Fruit fly (Drosophila melanogaster) whole organism, embryonic: ENCODE results near the gene Tsp29Fa.

Experiments
- Ada2b ChIP-seq: fragments of 200-800 bp; sonication (Bioruptor generic); IDR thresholded peaks from 2 replicates; pipeline ENCODE4 v1.3.6; 2022; ENCODE audit warnings: missing biosample characterization, missing genetic modification characterization
- CG10147 ChIP-seq: fragments of 200-800 bp; sonication (Bioruptor generic); optimal IDR thresholded peaks from 2 replicates; lab custom pipeline; 2019; ENCODE audit warnings: missing biosample characterization, mild to moderate bottlenecking, missing genetic modification characterization, moderate library complexity
- CG10267 ChIP-seq: fragments of 200-800 bp; sonication (Bioruptor generic); optimal IDR thresholded peaks from 2 replicates; lab custom pipeline; 2018; ENCODE audit warnings: missing biosample characterization, mild to moderate bottlenecking, missing genetic modification characterization, moderate library complexity
- CG10366 ChIP-seq: fragments of 200-800 bp; sonication (Bioruptor generic); IDR thresholded peaks from 2 replicates; pipeline ENCODE4 v1.3.6; 2022; ENCODE audit warnings: missing biosample characterization, missing genetic modification characterization
- CG10959 ChIP-seq: fragments of 200-800 bp; sonication (Bioruptor generic); IDR thresholded peaks from 2 replicates; pipeline ENCODE4 v1.3.6; 2022; ENCODE audit warnings: missing biosample characterization, missing genetic modification characterization
- CG11085 ChIP-seq: fragments of 200-800 bp; sonication (Bioruptor generic); IDR thresholded peaks from 2 replicates; pipeline ENCODE4 v1.3.6; 2022; ENCODE audit warnings: missing biosample characterization, missing genetic modification characterization
- CG12071 ChIP-seq: fragments of 200-800 bp; sonication (Bioruptor generic); optimal IDR thresholded peaks from 3 replicates; lab custom pipeline; 2018; ENCODE audit warnings: missing biosample characterization, mild to moderate bottlenecking, missing genetic modification characterization
- CG12104 ChIP-seq: fragments of 200-800 bp; sonication (Bioruptor generic); optimal IDR thresholded peaks from 3 replicates; lab custom pipeline; 2016; ENCODE audit warnings: missing biosample characterization, missing genetic modification characterization
- CG12219 ChIP-seq: fragments of 200-800 bp; sonication (Bioruptor generic); optimal IDR thresholded peaks from 3 replicates; lab custom pipeline; 2018; ENCODE audit warnings: missing biosample characterization, mild to moderate bottlenecking, missing genetic modification characterization
- CG13296 ChIP-seq: fragments of 200-800 bp; sonication (Bioruptor generic); optimal IDR thresholded peaks from 3 replicates; lab custom pipeline; 2018; ENCODE audit warnings: missing biosample characterization, mild to moderate bottlenecking, missing genetic modification characterization
- CG14441 ChIP-seq: fragments of 200-800 bp; sonication (Bioruptor generic); IDR thresholded peaks from 2 replicates; pipeline ENCODE4 v1.3.6; 2022; ENCODE audit warnings: missing biosample characterization, missing genetic modification characterization
- CG14710 ChIP-seq: fragments of 200-800 bp; sonication (Bioruptor generic); optimal IDR thresholded peaks from 3 replicates; lab custom pipeline; 2019; ENCODE audit warnings: missing biosample characterization, mild to moderate bottlenecking, missing genetic modification characterization, moderate library complexity
- CG1602 ChIP-seq: fragments of 200-800 bp; sonication (Bioruptor generic); optimal IDR thresholded peaks from 3 replicates; lab custom pipeline; 2016; ENCODE audit warnings: missing biosample characterization, missing genetic modification characterization
- CG17328 ChIP-seq: fragments of 200-800 bp; sonication (Bioruptor generic); IDR thresholded peaks from 2 replicates; pipeline ENCODE4 v1.3.6; 2022; ENCODE audit warnings: missing biosample characterization, missing genetic modification characterization
- CG17359 ChIP-seq: fragments of 200-800 bp; sonication (Bioruptor generic); optimal IDR thresholded peaks from 3 replicates; lab custom pipeline; 2018; ENCODE audit warnings: missing biosample characterization, mild to moderate bottlenecking, missing genetic modification characterization, moderate library complexity
- CG30431 ChIP-seq: fragments of 200-800 bp; sonication (Bioruptor generic); optimal IDR thresholded peaks from 2 replicates; lab custom pipeline; 2017; ENCODE audit warnings: missing biosample characterization, missing genetic modification characterization
- CG3065 ChIP-seq: fragments of 200-800 bp; sonication (Bioruptor generic); optimal IDR thresholded peaks from 2 replicates; lab custom pipeline; 2016; ENCODE audit warnings: missing biosample characterization, missing genetic modification characterization
- CG4730 ChIP-seq: fragments of 200-800 bp; sonication (Bioruptor generic); IDR thresholded peaks from 2 replicates; pipeline ENCODE4 v1.3.6; 2022; ENCODE audit warnings: missing biosample characterization, missing genetic modification characterization
- CkIIα-i1 ChIP-seq: fragments of 200-800 bp; sonication (Bioruptor generic); IDR thresholded peaks from 2 replicates; pipeline ENCODE4 v1.3.6; 2022; ENCODE audit warnings: missing biosample characterization, missing genetic modification characterization
- HmgZ ChIP-seq: fragments of 200-800 bp; sonication (Bioruptor generic); optimal IDR thresholded peaks from 2 replicates; lab custom pipeline; 2018; ENCODE audit warnings: missing biosample characterization, mild to moderate bottlenecking, missing genetic modification characterization
- MTF-1 ChIP-seq: fragments of 200-800 bp; sonication (Bioruptor generic); optimal IDR thresholded peaks from 2 replicates; lab custom pipeline; 2018; ENCODE audit warnings: missing biosample characterization, mild to moderate bottlenecking, missing genetic modification characterization, borderline replicate concordance
- Mes4 ChIP-seq: fragments of 200-800 bp; sonication (Bioruptor generic); optimal IDR thresholded peaks from 2 replicates; lab custom pipeline; 2016; ENCODE audit warnings: missing biosample characterization, missing genetic modification characterization
- NC2α ChIP-seq: fragments of 200-800 bp; sonication (Bioruptor generic); optimal IDR thresholded peaks from 2 replicates; lab custom pipeline; 2016; ENCODE audit warnings: missing biosample characterization, missing genetic modification characterization
- PHDP ChIP-seq: fragments of 200-800 bp; sonication (Bioruptor generic); optimal IDR thresholded peaks from 3 replicates; lab custom pipeline; 2018; ENCODE audit warnings: missing biosample characterization, mild to moderate bottlenecking, missing genetic modification characterization, moderate library complexity
- Ravus ChIP-seq: fragments of 200-800 bp; sonication (Bioruptor generic); IDR thresholded peaks from 2 replicates; pipeline ENCODE4 v1.3.6; 2022; ENCODE audit warnings: missing biosample characterization, missing genetic modification characterization
- Sin3A ChIP-seq: fragments of >200 bp; optimal IDR thresholded peaks from 2 replicates; lab custom pipeline; 2018
- Sry-δ ChIP-seq: fragments of 200-800 bp; sonication (Bioruptor generic); optimal IDR thresholded peaks from 2 replicates; lab custom pipeline; 2016; ENCODE audit warnings: missing biosample characterization, missing genetic modification characterization
- al ChIP-seq: fragments of 200-800 bp; sonication (Bioruptor generic); IDR thresholded peaks from 2 replicates; pipeline ENCODE4 v1.3.6; 2022; ENCODE audit warnings: missing biosample characterization, missing genetic modification characterization
- bbx ChIP-seq: fragments of 200-800 bp; sonication (Bioruptor generic); IDR thresholded peaks from 2 replicates; pipeline ENCODE4 v1.3.6; 2022; ENCODE audit warnings: missing biosample characterization, missing genetic modification characterization; ENCODE audit not compliant: partially characterized antibody
- chm ChIP-seq: fragments of 200-800 bp; sonication (Bioruptor generic); IDR thresholded peaks from 2 replicates; pipeline ENCODE4 v1.3.6; 2022; ENCODE audit warnings: missing biosample characterization, missing genetic modification characterization
- crol ChIP-seq: fragments of 200-800 bp; sonication (Bioruptor generic); IDR thresholded peaks from 2 replicates; pipeline ENCODE4 v1.3.6; 2022; ENCODE audit warnings: missing biosample characterization, missing genetic modification characterization
- cwo ChIP-seq: fragments of 200-800 bp; sonication (Bioruptor generic); optimal IDR thresholded peaks from 3 replicates; lab custom pipeline; 2017; ENCODE audit warnings: missing biosample characterization, missing genetic modification characterization, mild to moderate bottlenecking, moderate library complexity, missing genetic modification reagents
- dmrt11E ChIP-seq: fragments of 200-800 bp; sonication (Bioruptor generic); optimal IDR thresholded peaks from 3 replicates; lab custom pipeline; 2018; ENCODE audit warnings: missing biosample characterization, mild to moderate bottlenecking, missing genetic modification characterization, moderate library complexity
- en ChIP-seq: fragments of 200-800 bp; sonication (Bioruptor generic); optimal IDR thresholded peaks from 2 replicates; lab custom pipeline; 2016; ENCODE audit warnings: missing biosample characterization, missing genetic modification characterization
- ewg ChIP-seq: fragments of 200-800 bp; sonication (Bioruptor generic); optimal IDR thresholded peaks from 3 replicates; lab custom pipeline; 2017; ENCODE audit warnings: mild to moderate bottlenecking, missing biosample characterization, missing genetic modification reagents, missing genetic modification characterization
- ftz-f1 ChIP-seq: fragments of 200-800 bp; sonication (Bioruptor generic); optimal IDR thresholded peaks from 2 replicates; lab custom pipeline; 2016; ENCODE audit warnings: missing biosample characterization, missing genetic modification characterization
- gt ChIP-seq: fragments of 200-800 bp; sonication (Bioruptor generic); IDR thresholded peaks from 2 replicates; pipeline ENCODE4 v1.3.6; 2022; ENCODE audit warnings: missing biosample characterization, missing genetic modification characterization
- lola ChIP-seq, 3 experiments: fragments of >200 bp in 2 of 3; fragments of 200-800 bp in 1 of 3; sonication (Bioruptor generic) in 1 of 3; optimal IDR thresholded peaks; 2 replicates each; lab custom pipeline; 2017 to 2019; ENCODE audit warnings: missing biosample characterization in 3 of 3, missing genetic modification characterization in 3 of 3, mild to moderate bottlenecking in 1 of 3, moderate library complexity in 1 of 3
- lov ChIP-seq, 2 experiments: fragments of 200-800 bp in 1 of 2; fragments of >200 bp in 1 of 2; sonication (Bioruptor generic) in 1 of 2; IDR thresholded peaks in 1 of 2; optimal IDR thresholded peaks in 1 of 2; 2 replicates in 1 of 2; 3 replicates in 1 of 2; pipeline versions ENCODE4 v1.3.6 to Lab custom; 2017 to 2022; ENCODE audit warnings: missing biosample characterization in 1 of 2, missing genetic modification characterization in 1 of 2
- mirr ChIP-seq: fragments of 200-800 bp; sonication (Bioruptor generic); optimal IDR thresholded peaks from 3 replicates; lab custom pipeline; 2018; ENCODE audit warnings: missing biosample characterization, mild to moderate bottlenecking, missing genetic modification characterization
- nom ChIP-seq: fragments of 200-800 bp; sonication (Bioruptor generic); optimal IDR thresholded peaks from 2 replicates; lab custom pipeline; 2017; ENCODE audit warnings: missing biosample characterization, missing genetic modification characterization, mild to moderate bottlenecking, moderate library complexity, missing genetic modification reagents
- pros ChIP-seq: fragments of 200-800 bp; sonication (Bioruptor generic); optimal IDR thresholded peaks from 3 replicates; lab custom pipeline; 2019; ENCODE audit warnings: missing biosample characterization, mild to moderate bottlenecking, missing genetic modification characterization, moderate library complexity
- schlank ChIP-seq: fragments of 200-800 bp; sonication (Bioruptor generic); optimal IDR thresholded peaks from 2 replicates; lab custom pipeline; 2018; ENCODE audit warnings: missing biosample characterization, mild to moderate bottlenecking, missing genetic modification characterization
- shn ChIP-seq: fragments of 200-800 bp; sonication (Bioruptor generic); optimal IDR thresholded peaks from 3 replicates; lab custom pipeline; 2016; ENCODE audit warnings: missing biosample characterization, missing genetic modification characterization
- tll ChIP-seq, 2 experiments: fragments of 200-800 bp in 1 of 2; fragments of >200 bp in 1 of 2; sonication (Bioruptor generic) in 1 of 2; optimal IDR thresholded peaks; 2 replicates each; lab custom pipeline; 2017 to 2019; ENCODE audit warnings: missing biosample characterization in 2 of 2, missing genetic modification characterization in 2 of 2, mild to moderate bottlenecking in 1 of 2, moderate library complexity in 1 of 2
- unc-4 ChIP-seq: fragments of 200-800 bp; sonication (Bioruptor generic); IDR thresholded peaks from 2 replicates; pipeline ENCODE4 v1.3.6; 2022; ENCODE audit warnings: missing biosample characterization, missing genetic modification characterization; ENCODE audit not compliant: partially characterized antibody
- zfh2 ChIP-seq: fragments of 200-800 bp; sonication (Bioruptor generic); optimal IDR thresholded peaks from 2 replicates; lab custom pipeline; 2016; ENCODE audit warnings: missing biosample characterization, missing genetic modification characterization

The Tsp29Fa gene

DNA sequence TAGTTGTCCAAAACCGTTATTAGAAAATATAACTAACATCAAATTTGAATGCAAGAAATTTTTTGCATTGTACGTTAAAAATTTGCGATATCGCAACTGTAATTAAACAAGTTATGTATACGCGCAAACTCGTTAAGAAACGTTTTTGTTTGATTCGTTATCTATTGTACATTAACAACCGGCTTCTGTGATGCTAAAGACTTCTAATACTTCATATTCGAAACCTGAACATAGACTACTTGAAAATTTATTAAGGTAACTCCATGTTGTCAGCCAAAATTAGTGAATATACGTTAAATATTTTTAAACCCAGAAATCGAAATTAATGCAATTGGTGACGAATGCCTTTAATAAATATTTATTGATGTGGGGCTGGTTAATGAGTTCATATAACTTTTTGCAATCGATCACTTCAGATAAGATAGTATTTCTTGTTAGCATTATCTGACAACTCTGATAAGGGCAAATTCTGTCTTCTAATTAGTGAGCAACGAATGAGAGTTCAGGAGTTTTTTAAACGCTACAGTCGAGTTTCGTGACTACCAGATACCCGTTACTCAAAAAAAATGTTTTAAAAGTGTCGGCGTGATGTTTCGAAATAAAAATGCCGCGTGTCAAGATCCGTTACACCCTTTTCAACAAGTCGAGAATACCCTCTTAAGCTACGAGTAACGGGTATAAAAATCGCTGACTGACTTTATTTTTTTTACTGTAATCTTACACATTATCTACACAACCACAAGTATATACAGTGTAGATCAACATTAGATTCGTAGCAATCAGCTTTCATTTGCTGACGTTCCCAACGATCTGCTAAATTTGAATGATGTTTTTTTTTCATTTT, 18.7 kb downstream of the Tsp29Fa start (continued):
- TF ChIP-seq ftz-f1 (no peak), CG12104 (GFP tag; lab: Kevin White, UChicago) (no peak), MTF-1 (GFP tag; lab: Kevin White, UChicago) (no peak), chm (GFP tag; lab: Robert Waterston, UW) (0 out of 2 replicates have a peak, but pooled peaks have one; percentile 17), nom (GFP tag; lab: Kevin White, UChicago) (no peak), zfh2 (GFP tag; lab: Kevin White, UChicago) (peak; percentile 37), CG14710 (peak; percentile 3), CG30431 (no peak), bbx (GFP tag; lab: Robert Waterston, UW) (no peak), tll (GFP tag; optimal IDR thresholded peaks at IDR 0.05; lab: Kevin White, UChicago) (peak in 1 of 2 experiments; percentile 26), Ada2b (GFP tag; lab: Robert Waterston, UW) (peak; percentile 27; the same call in 1 of the 2 replicates), CG10267 (no peak), Ravus (GFP tag; lab: Robert Waterston, UW) (no peak), dmrt11E (tag; lab: Kevin White, UChicago) (peak; percentile 6), lola (GFP tag; optimal IDR thresholded peaks at IDR 0.05; lab: Kevin White, UChicago) (peak in 1 of 3 experiments; percentile 19), schlank (peak; percentile 5), en (GFP tag; lab: Kevin White, UChicago) (no peak), NC2α (GFP tag; lab: Kevin White, UChicago) (peak; percentile 7), HmgZ (tag; lab: Kevin White, UChicago) (peak; percentile 40), CkIIα-i1 (GFP tag; lab: Robert Waterston, UW) (no peak), unc-4 (no peak), pros (GFP tag; lab: Kevin White, UChicago) (no peak), PHDP (tag; lab: Kevin White, UChicago) (peak; percentile 48), CG17359 (tag; lab: Kevin White, UChicago) (peak; percentile 37), CG11085 (GFP tag; lab: Robert Waterston, UW) (peak; percentile 31; the same call in 1 of the 2 replicates), CG10366 (GFP tag; lab: Robert Waterston, UW) (peak; percentile 31), Sry-δ (GFP tag; lab: Kevin White, UChicago) (peak; percentile 10), CG12219 (GFP tag; lab: Kevin White, UChicago) (peak; percentile 30), Mes4 (GFP tag; lab: Kevin White, UChicago) (peak; percentile 30), CG14441 (GFP tag; lab: Robert Waterston, UW) (peak; percentile 56), lov (optimal IDR thresholded peaks at IDR 0.05; lab: Kevin White, UChicago) (no peak), lov (GFP tag; IDR thresholded peaks at IDR 0.05; lab: Robert Waterston, UW) (no peak; the same call in 2 of the 3 replicates), CG10959 (GFP tag; lab: Robert Waterston, UW) (no peak), shn (peak; percentile 58), CG13296 (GFP tag; lab: Kevin White, UChicago) (peak; percentile 7), CG17328 (peak; percentile 49; the same call in 1 of the 2 replicates), CG4730 (GFP tag; lab: Robert Waterston, UW) (0 out of 2 replicates have a peak, but pooled peaks have one; percentile 26), mirr (peak; percentile 42), CG12071 (GFP tag; lab: Kevin White, UChicago) (peak; percentile 30), crol (no peak), al (GFP tag; lab: Robert Waterston, UW) (peak; percentile 25; the same call in 1 of the 2 replicates), gt (GFP tag; lab: Robert Waterston, UW) (no peak), Sin3A (lab: Kevin White, UChicago) (no peak), ewg (GFP tag; lab: Kevin White, UChicago) (no peak), CG1602 (peak; percentile 4), CG10147 (GFP tag; lab: Kevin White, UChicago) (no peak), CG3065 (GFP tag; lab: Kevin White, UChicago) (peak; percentile 30), cwo (GFP tag; lab: Kevin White, UChicago) (peak; percentile 61)
